Fruit fly (Drosophila melanogaster): Measurements from ENCODE around the gene Calx.

The Calx gene

DNA sequence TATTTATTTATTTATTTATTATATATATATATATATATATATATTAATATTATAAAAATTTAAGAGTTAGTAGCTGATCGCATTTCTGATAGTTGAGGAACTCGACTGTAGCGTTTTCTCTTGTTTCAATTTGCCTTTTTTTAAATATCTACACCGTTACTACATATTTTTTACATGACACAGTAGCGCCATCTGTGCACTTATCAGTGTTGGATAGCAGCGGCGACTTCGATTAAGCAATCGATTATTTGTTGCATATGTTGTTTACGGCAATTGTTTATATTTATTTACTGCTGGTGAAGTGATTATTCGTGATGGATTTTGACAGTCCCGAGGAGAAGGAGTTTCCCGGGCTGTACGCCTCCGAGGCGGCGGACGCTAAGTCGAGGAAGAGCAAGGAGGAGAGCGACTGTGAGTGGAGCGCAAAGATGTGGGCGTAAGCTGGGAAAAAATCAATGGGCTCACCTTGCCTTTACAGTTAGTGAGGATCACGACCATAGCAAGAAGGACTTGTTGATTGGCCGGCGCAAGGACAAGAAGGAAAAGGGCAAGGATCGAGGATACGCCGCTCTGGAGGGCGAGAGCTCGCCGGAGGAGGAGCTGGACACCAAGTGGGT is 39.6 kb downstream of the Calx start, which contains the start of gene Rlip (continued):
- TF ChIP-seq onecut (GFP tag; IDR thresholded peaks at IDR 0.05): peak; percentile 94
- TF ChIP-seq knrl (GFP tag; IDR thresholded peaks at IDR 0.05; ENCODE audit: partially characterized antibody): peak; percentile 66
- TF ChIP-seq CG32532 (GFP tag; IDR thresholded peaks at IDR 0.05): peak; percentile 62
- TF ChIP-seq wek (GFP tag; optimal IDR thresholded peaks at IDR 0.05): no peak
- peak; percentile 75 for TF ChIP-seq CG33213 (GFP tag; optimal IDR thresholded peaks at IDR 0.05)
- peak; percentile 36 for TF ChIP-seq tup (GFP tag; optimal IDR thresholded peaks at IDR 0.05)
- TF ChIP-seq CG12219 (GFP tag; optimal IDR thresholded peaks at IDR 0.05): no peak
- TF ChIP-seq CG4854 (GFP tag; optimal IDR thresholded peaks at IDR 0.05): peak; percentile 44
- peak; percentile 30 for TF ChIP-seq slp2 (GFP tag; optimal IDR thresholded peaks at IDR 0.05)
- peak; percentile 46 for TF ChIP-seq CG30403 (GFP tag; optimal IDR thresholded peaks at IDR 0.05)
- TF ChIP-seq Bteb2 (GFP tag; optimal IDR thresholded peaks at IDR 0.05): peak; percentile 7
- TF ChIP-seq fd102C (GFP tag; optimal IDR thresholded peaks at IDR 0.05): no peak
- peak; percentile 38 for TF ChIP-seq HHEX (GFP tag; optimal IDR thresholded peaks at IDR 0.05)
- no peak for TF ChIP-seq lov (optimal IDR thresholded peaks at IDR 0.05)
- no peak for TF ChIP-seq lov (GFP tag; IDR thresholded peaks at IDR 0.05)
- TF ChIP-seq lilli (GFP tag; optimal IDR thresholded peaks at IDR 0.05): peak; percentile 31
- no peak for TF ChIP-seq eve (GFP tag; optimal IDR thresholded peaks at IDR 0.05)
- TF ChIP-seq slbo (GFP tag; IDR thresholded peaks at IDR 0.05): peak; percentile 79
- no peak for TF ChIP-seq kah (GFP tag; optimal IDR thresholded peaks at IDR 0.05)
- TF ChIP-seq seq (GFP tag; IDR thresholded peaks at IDR 0.05): no peak
- 0 out of 4 replicates have a peak, but pooled peaks have one; percentile 60 for TF ChIP-seq chinmo (GFP tag; IDR thresholded peaks at IDR 0.05; ENCODE audit: partially characterized antibody)
- TF ChIP-seq gfzf (GFP tag; optimal IDR thresholded peaks at IDR 0.05): peak; percentile 24
- peak; percentile 60 for TF ChIP-seq Antp (GFP tag; optimal IDR thresholded peaks at IDR 0.05)
- TF ChIP-seq chn (GFP tag; optimal IDR thresholded peaks at IDR 0.05): peak; percentile 22
- TF ChIP-seq vnd (GFP tag; IDR thresholded peaks at IDR 0.05; ENCODE audit: partially characterized antibody): no peak
- no peak for TF ChIP-seq Gsc (GFP tag; IDR thresholded peaks at IDR 0.05)
- peak; percentile 34 for TF ChIP-seq CG17829 (tag; optimal IDR thresholded peaks at IDR 0.05)
- no peak for TF ChIP-seq CG6813 (GFP tag; optimal IDR thresholded peaks at IDR 0.05)
- no peak for TF ChIP-seq h (optimal IDR thresholded peaks at IDR 0.05)
- TF ChIP-seq tx (GFP tag; optimal IDR thresholded peaks at IDR 0.05): peak; percentile 16
- TF ChIP-seq Sin3A (optimal IDR thresholded peaks at IDR 0.05): peak; percentile 18
- no peak for TF ChIP-seq CG11696 (GFP tag; IDR thresholded peaks at IDR 0.05)
- no peak for TF ChIP-seq ewg (GFP tag; optimal IDR thresholded peaks at IDR 0.05)
- no peak for TF ChIP-seq trh (GFP tag; optimal IDR thresholded peaks at IDR 0.05)
- no peak for TF ChIP-seq NC2β (GFP tag; optimal IDR thresholded peaks at IDR 0.05)
- TF ChIP-seq Spps (tag; optimal IDR thresholded peaks at IDR 0.05): no peak
- TF ChIP-seq CG12659 (GFP tag; optimal IDR thresholded peaks at IDR 0.05): peak; percentile 55
- no peak for TF ChIP-seq CG10431 (GFP tag; optimal IDR thresholded peaks at IDR 0.05)
- TF ChIP-seq D19A (tag; optimal IDR thresholded peaks at IDR 0.05): no peak
- TF ChIP-seq crc (GFP tag; optimal IDR thresholded peaks at IDR 0.05): no peak
- peak; percentile 19 for TF ChIP-seq Meics (GFP tag; optimal IDR thresholded peaks at IDR 0.05)
- peak; percentile 19; the same call in 1 of the 2 replicates for TF ChIP-seq Oaz (GFP tag; IDR thresholded peaks at IDR 0.05)
- peak; percentile 70 for TF ChIP-seq sisA (GFP tag; IDR thresholded peaks at IDR 0.05)
- no peak; the same call in 1 of the 2 replicates for TF ChIP-seq CG6272 (GFP tag; IDR thresholded peaks at IDR 0.05)
- TF ChIP-seq CG4282 (GFP tag; optimal IDR thresholded peaks at IDR 0.05): peak; percentile 49
- TF ChIP-seq CG9215 (GFP tag; IDR thresholded peaks at IDR 0.05): peak; percentile 25; the same call in 1 of the 2 replicates
- no peak for TF ChIP-seq H2.0 (GFP tag; IDR thresholded peaks at IDR 0.05)
- no peak for TF ChIP-seq Adf1 (GFP tag; IDR thresholded peaks at IDR 0.05)
- no peak for TF ChIP-seq emc (GFP tag; optimal IDR thresholded peaks at IDR 0.05)
- no peak for TF ChIP-seq cg (GFP tag; optimal IDR thresholded peaks at IDR 0.05)
- no peak for TF ChIP-seq CG12391 (tag; optimal IDR thresholded peaks at IDR 0.05)
- TF ChIP-seq sqz (GFP tag; optimal IDR thresholded peaks at IDR 0.05): no peak
